Worm (Caenorhabditis elegans) whole organism, early embryonic: ENCODE data around the gene C24H11.5.

ENCODE experiments used
- B0310.2 ChIP-seq: sonication (generic microtip); optimal IDR thresholded peaks from 2 replicates; lab custom pipeline; 2016; ENCODE audit warnings: mild to moderate bottlenecking, missing genetic modification characterization, missing compliant biosample characterization
- F13C5.2 ChIP-seq: sonication (generic microtip); optimal IDR thresholded peaks from 2 replicates; lab custom pipeline; 2017; ENCODE audit warnings: mild to moderate bottlenecking, missing genetic modification characterization, inconsistent platforms, missing compliant biosample characterization
- aly-1 ChIP-seq: sonication (generic microtip); optimal IDR thresholded peaks from 2 replicates; lab custom pipeline; 2016; ENCODE audit warnings: missing genetic modification characterization, missing compliant biosample characterization
- ama-1 ChIP-seq: fragments of 150-350 bp; optimal IDR thresholded peaks from 2 replicates; lab custom pipeline; 2014
- ceh-13 ChIP-seq: fragments of 200-800 bp; sonication (Bioruptor generic); optimal IDR thresholded peaks from 2 replicates; lab custom pipeline; 2018; ENCODE audit warnings: mild to moderate bottlenecking, missing genetic modification characterization, missing compliant biosample characterization
- ceh-36 ChIP-seq: sonication (generic microtip); optimal IDR thresholded peaks from 2 replicates; lab custom pipeline; 2016; ENCODE audit warnings: missing genetic modification characterization, inconsistent platforms, missing compliant biosample characterization
- ets-7 ChIP-seq: sonication (generic microtip); optimal IDR thresholded peaks from 2 replicates; lab custom pipeline; 2016; ENCODE audit warnings: missing genotype, missing genetic modification characterization, missing compliant biosample characterization
- flt-1 ChIP-seq: fragments of 200-800 bp; sonication (Bioruptor generic); IDR thresholded peaks from 2 replicates; pipeline ENCODE4 v1.3.6; 2022; ENCODE audit warnings: missing genetic modification characterization, missing compliant biosample characterization
- hmbx-1 ChIP-seq: sonication (generic microtip); optimal IDR thresholded peaks from 2 replicates; lab custom pipeline; 2016; ENCODE audit warnings: mild to moderate bottlenecking, missing genetic modification characterization, missing compliant biosample characterization
- hmg-4 ChIP-seq: fragments of 200-800 bp; sonication (Bioruptor generic); optimal IDR thresholded peaks from 2 replicates; lab custom pipeline; 2018; ENCODE audit warnings: mild to moderate bottlenecking, missing genetic modification characterization, missing compliant biosample characterization
- hnd-1 ChIP-seq: sonication (generic microtip); optimal IDR thresholded peaks from 2 replicates; lab custom pipeline; 2016; ENCODE audit warnings: missing genetic modification characterization, missing compliant biosample characterization
- pes-1 ChIP-seq: fragments of 200-800 bp; sonication (Bioruptor generic); IDR thresholded peaks from 2 replicates; pipeline ENCODE4 v1.3.6; 2022; ENCODE audit warnings: missing genetic modification reagents, missing genetic modification characterization, missing compliant biosample characterization
- scrt-1 ChIP-seq: fragments of 200-800 bp; sonication (Bioruptor generic); IDR thresholded peaks from 2 replicates; pipeline ENCODE4 v1.3.6; 2022; ENCODE audit warnings: missing genetic modification characterization, missing compliant biosample characterization
- sea-1 ChIP-seq: fragments of 200-800 bp; sonication (Bioruptor generic); conservative IDR thresholded peaks from 2 replicates; pipeline ENCODE4 v1.3.6; 2022; ENCODE audit warnings: missing genetic modification characterization, missing compliant biosample characterization
- tbx-11 ChIP-seq: fragments of 200-800 bp; sonication (Bioruptor generic); IDR thresholded peaks from 2 replicates; pipeline ENCODE4 v1.3.6; 2022; ENCODE audit warnings: missing genetic modification characterization, missing compliant biosample characterization
- tbx-37 ChIP-seq: fragments of 200-800 bp; sonication (Bioruptor generic); conservative IDR thresholded peaks from 2 replicates; pipeline ENCODE4 v1.3.6; 2022; ENCODE audit warnings: missing genetic modification reagents, missing genetic modification characterization, missing compliant biosample characterization
- tra-4 ChIP-seq: sonication (generic microtip); optimal IDR thresholded peaks from 2 replicates; lab custom pipeline; 2017; ENCODE audit warnings: missing genetic modification characterization, missing compliant biosample characterization

C24H11.5 gene

DNA sequence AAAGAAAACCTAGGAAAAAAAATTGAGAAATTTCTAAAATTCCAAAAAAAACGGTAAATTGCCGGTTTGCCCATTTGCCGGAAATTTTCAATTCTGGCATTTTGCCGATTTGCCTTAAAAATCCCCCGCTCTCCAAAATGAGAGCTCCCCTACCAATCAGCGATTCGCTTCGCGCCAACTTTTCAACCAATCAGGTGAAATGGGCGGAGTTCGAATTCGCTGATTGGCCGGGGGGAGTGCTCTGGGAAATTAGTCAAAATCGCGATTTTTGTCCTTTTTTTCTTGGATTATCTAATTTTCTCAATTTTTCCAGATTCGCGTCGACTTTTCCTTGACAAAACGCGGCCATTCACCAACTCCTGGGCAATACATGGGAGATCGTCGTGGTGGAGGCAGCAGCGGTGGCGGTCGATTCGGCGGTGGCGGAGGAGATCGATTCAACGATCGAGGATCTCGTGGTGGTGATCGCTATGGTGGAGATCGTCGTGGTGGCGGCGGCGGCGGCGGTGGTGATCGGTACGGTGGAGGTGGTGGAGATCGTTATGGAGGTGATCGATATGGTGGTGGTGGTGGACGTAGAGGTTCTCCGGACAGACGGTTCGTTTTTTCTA, 49.7 kb downstream of the C24H11.5 start:
- no peak for TF ChIP-seq flt-1 (GFP tag; lab: Robert Waterston, UW)
- no peak for TF ChIP-seq pes-1 (GFP tag; lab: Robert Waterston, UW)
- TF ChIP-seq hnd-1 = no peak
- no peak for TF ChIP-seq hmbx-1 (tag; lab: Kevin White, UChicago)
- no peak for TF ChIP-seq tra-4
- TF ChIP-seq F13C5.2 (tag; lab: Kevin White, UChicago) = no peak
- no peak for TF ChIP-seq ceh-13
- no peak for TF ChIP-seq ceh-36 (tag; lab: Kevin White, UChicago)
- no peak for TF ChIP-seq aly-1 (tag; lab: Kevin White, UChicago)
- TF ChIP-seq ets-7 (tag; lab: Kevin White, UChicago) = no peak
- TF ChIP-seq B0310.2 (tag; lab: Kevin White, UChicago) = no peak
- TF ChIP-seq ama-1 (lab: Kevin White, UChicago) = no peak
- no peak for TF ChIP-seq tbx-37
- no peak for TF ChIP-seq hmg-4 (GFP tag; lab: Kevin White, UChicago)
- TF ChIP-seq scrt-1 = no peak
- no peak for TF ChIP-seq sea-1 (GFP tag; lab: Robert Waterston, UW)
- TF ChIP-seq tbx-11 (GFP tag; lab: Robert Waterston, UW) = no peak
